Fruit fly (Drosophila melanogaster) Kc167 (cell line): ENCODE data around the gene Eaat1.

Source experiments
- Myc ChIP-seq: fragments of >200 bp; optimal IDR thresholded peaks from 2 replicates; lab custom pipeline; 2017; ENCODE audit warnings: missing external identifiers
- Sin3A ChIP-seq: fragments of >200 bp; optimal IDR thresholded peaks from 2 replicates; lab custom pipeline; 2018; ENCODE audit warnings: missing external identifiers
- h ChIP-seq: fragments of >200 bp; optimal IDR thresholded peaks from 3 replicates; lab custom pipeline; 2018; ENCODE audit warnings: missing external identifiers
- insv ChIP-seq: fragments of >200 bp; optimal IDR thresholded peaks from 3 replicates; lab custom pipeline; 2018; ENCODE audit warnings: missing external identifiers
- psq ChIP-seq: fragments of >200 bp; optimal IDR thresholded peaks from 2 replicates; lab custom pipeline; 2017; ENCODE audit warnings: missing external identifiers
- ttk ChIP-seq: sonication (Bioruptor generic); optimal IDR thresholded peaks from 2 replicates; lab custom pipeline; 2017; ENCODE audit warnings: missing external identifiers

Gene Eaat1

DNA sequence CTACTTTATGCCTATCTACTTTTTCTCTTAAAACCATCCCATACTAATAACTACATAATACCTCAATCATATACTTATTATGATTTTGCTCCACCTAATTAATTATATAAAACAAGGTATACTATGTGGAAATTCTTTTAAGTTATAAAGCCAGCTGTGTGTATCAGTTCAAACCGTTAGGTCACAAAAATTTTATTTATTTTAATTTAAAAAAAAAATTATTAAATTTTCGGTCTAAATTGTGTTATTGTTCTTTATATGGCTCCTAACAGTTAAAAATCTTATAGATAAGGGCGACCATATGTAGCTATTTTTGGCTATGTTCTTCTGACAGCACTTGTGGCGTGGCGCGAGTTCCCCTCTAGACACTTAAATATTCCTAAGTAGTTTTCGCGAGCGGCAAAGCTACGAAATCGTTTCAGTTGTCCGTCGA lies 53.9 kb downstream of the Eaat1 start, which contains the start of gene Aldh:
Aldh (plus strand) TSS at position 150 of the 433 bp plus-strand sequence.
- TF ChIP-seq ttk (lab: Kevin White, UChicago) (no peak), Sin3A (lab: Kevin White, UChicago) (no peak), h (lab: Kevin White, UChicago) (no peak), psq (lab: Kevin White, UChicago) (no peak)

DNA sequence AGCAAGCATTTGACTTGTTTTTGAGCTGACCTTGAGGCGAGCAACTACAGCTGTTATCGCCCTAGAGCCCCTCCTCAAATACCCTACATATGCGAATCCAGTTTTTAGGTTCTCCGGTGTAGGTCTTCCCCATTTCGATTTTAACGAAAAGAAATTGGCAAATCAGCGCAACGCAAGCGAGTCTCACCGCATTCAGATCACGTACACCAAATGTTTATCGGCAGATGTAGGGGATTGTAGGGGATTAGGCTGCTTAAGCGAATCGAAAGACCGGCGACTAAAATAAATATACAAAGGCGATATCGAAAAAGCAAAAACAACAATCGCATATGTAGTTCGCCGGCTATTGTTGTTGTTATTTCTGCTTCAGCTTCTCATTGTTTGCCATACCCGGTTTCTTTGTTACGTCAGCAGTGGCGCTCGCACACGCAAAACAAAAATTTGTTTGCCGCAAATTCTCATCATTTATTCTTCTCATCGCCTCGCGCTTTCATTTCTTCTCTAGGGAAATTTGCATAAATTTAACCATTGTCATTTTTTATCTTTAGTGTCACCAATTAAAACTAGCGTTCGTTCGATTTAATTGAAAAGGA lies 54.7 kb downstream of the Eaat1 start:
- no peak for TF ChIP-seq Sin3A (lab: Kevin White, UChicago)
- TF ChIP-seq insv: no peak
- no peak for TF ChIP-seq ttk (lab: Kevin White, UChicago)
- no peak for TF ChIP-seq h (lab: Kevin White, UChicago)
- no peak for TF ChIP-seq psq (lab: Kevin White, UChicago)
- TF ChIP-seq Myc: no peak

DNA sequence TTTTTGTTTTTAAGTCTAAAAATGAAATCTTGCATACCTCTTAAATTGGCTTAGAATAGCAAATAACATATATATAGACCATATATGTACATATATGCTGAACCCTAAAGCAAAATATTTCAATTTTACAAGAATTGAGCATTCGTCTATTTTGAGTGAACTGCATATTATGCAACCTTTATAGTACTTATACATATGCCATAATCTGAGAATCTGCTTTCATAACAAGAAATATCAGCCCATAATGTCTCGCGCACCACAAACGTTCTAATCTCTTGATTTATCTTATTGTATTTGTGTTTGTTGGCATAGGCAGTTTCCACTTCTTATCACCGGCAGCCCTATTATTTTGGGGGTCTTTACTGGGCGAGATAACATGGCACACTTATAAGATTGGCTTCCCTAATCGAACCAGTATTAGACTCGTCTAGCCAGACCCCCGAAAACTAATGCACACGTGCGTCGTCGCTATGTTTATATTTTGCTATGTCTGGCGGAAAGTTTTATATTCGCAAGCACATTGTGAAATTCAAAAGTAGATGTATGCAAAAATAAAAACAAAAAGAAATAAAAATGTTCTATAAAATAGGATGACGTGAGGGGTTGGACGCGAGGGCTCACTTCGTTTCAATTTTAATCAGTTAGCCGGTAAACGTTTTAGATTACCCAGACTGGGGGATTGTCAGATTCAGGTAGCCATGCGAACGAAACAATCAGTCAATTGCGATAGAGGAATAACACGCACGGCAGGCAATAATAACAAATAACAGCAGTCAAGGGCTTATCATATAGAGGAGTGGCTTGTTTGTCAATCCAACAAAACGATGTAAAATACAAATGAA lies 55.8 kb downstream of the Eaat1 start:
- no peak for TF ChIP-seq Sin3A (lab: Kevin White, UChicago)
